Worm (Caenorhabditis elegans): ENCODE measurements around the gene F46F2.5.
A peak's percentile ranks its signal among the peaks of the same experiment; 100 is the strongest.

F46F2.5 gene

DNA sequence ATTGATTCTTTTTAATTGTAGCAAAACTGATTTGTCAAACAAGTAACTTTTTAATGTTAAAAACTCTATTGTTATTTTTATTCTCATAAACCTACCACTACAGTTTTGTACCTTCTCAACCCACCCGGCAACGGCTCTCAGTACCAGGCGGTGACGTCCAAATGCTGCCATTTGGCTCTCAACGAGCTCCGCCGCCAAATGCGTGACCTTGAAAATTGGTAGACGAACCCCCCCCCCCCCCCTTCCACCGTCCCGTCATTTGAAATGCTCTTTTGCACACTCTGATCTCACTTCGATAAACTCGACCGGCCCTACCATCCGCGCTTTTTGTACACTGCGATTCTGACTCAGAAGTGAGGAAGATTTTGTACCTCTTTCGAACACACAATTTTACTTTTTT lies 46.2 kb downstream of the F46F2.5 start:
- TF ChIP-seq somi-1 (GFP tag; optimal IDR thresholded peaks at IDR 0.05) (no peak), bed-2 (GFP tag; IDR thresholded peaks at IDR 0.05) (no peak), ceh-40 (GFP tag; IDR thresholded peaks at IDR 0.05) (no peak), zfh-2 (GFP tag; conservative IDR thresholded peaks at IDR 0.05) (peak; percentile 52; the same call in 1 of the 2 replicates), madf-3 (GFP tag; IDR thresholded peaks at IDR 0.05) (no peak), mes-4 (tag; optimal IDR thresholded peaks at IDR 0.05) (no peak)

DNA sequence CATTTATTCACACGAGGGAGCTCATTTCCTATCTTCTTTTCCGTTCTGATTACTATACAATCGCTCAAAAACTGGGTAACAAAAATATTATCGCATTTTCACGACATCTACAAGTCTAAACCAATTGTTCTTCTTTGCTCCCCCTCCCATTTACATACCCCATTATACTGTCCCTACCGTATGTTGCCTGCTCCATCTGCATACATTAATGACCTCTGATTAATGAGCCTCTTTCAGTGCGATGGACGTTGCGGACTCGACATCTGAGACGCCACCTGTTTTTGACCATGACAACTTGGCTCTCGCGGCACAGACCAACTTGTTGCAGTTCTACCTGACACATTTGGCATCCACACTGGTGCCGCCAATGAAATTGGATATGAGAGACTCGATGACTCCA lies 46.6 kb downstream of the F46F2.5 start, which contains the start of gene nhr-91:
TSS of gene nhr-91 (plus strand) at position 232 of the 400 bp plus-strand sequence.
- TF ChIP-seq ccch-3 (GFP tag; optimal IDR thresholded peaks at IDR 0.05) (no peak), ceh-58 (GFP tag; IDR thresholded peaks at IDR 0.05) (no peak), ceh-27 (GFP tag; optimal IDR thresholded peaks at IDR 0.05) (no peak), sea-2 (GFP tag; IDR thresholded peaks at IDR 0.05) (no peak), efl-1 (GFP tag; optimal IDR thresholded peaks at IDR 0.05) (no peak), nhr-90 (tag; optimal IDR thresholded peaks at IDR 0.05) (no peak), gei-17 (GFP tag; optimal IDR thresholded peaks at IDR 0.05) (no peak), tlf-1 (GFP tag; optimal IDR thresholded peaks at IDR 0.05) (no peak), nfya-1 (tag; optimal IDR thresholded peaks at IDR 0.05; ENCODE audit: borderline replicate concordance, insufficient read depth) (no peak), snpc-1.1 (tag; optimal IDR thresholded peaks at IDR 0.05; ENCODE audit: insufficient read depth) (no peak), F57C9.4 (tag; optimal IDR thresholded peaks at IDR 0.05) (no peak), hsf-1 (GFP tag; IDR thresholded peaks at IDR 0.05) (no peak), B0261.1 (tag; optimal IDR thresholded peaks at IDR 0.05) (no peak), aptf-2 (GFP tag; conservative IDR thresholded peaks at IDR 0.05) (no peak), xnd-1 (tag; optimal IDR thresholded peaks at IDR 0.05) (no peak), ets-4 (GFP tag; optimal IDR thresholded peaks at IDR 0.05) (no peak), T26A5.8 (tag; optimal IDR thresholded peaks at IDR 0.05) (no peak), attf-6 (GFP tag; IDR thresholded peaks at IDR 0.05) (no peak), somi-1 (GFP tag; optimal IDR thresholded peaks at IDR 0.05) (no peak), hmg-1.2 (GFP tag; IDR thresholded peaks at IDR 0.05) (no peak)

DNA sequence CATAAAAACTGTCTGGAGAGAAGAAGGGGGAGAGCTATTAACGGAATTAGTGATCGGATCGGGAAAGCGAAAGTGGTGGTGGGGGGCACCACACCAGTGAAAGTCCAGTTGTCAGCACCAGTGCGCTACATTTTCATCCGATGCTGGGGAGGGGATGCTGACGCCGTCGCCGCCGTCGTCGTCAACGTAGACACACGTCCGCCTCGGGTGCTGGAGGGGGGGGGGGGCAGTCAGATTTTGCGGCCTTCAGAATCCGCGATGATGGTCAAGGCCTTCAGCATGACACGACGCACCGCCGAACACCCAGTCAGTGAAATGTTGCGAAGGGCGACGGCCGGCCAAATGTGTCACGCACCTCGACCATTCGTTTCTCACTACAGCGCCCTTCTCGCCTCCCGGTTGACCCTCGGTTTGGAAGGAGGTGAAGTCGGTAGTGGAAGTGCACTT lies 47.8 kb downstream of the F46F2.5 start:
- TF ChIP-seq ztf-6 (GFP tag; IDR thresholded peaks at IDR 0.05) (no peak), mcd-1 (GFP tag; IDR thresholded peaks at IDR 0.05) (0 out of 2 replicates have a peak, but pooled peaks have one; percentile 15), mxl-1 (tag; optimal IDR thresholded peaks at IDR 0.05) (no peak), dox-1 (GFP tag; IDR thresholded peaks at IDR 0.05) (0 out of 2 replicates have a peak, but pooled peaks have one; percentile 17), efl-1 (GFP tag; optimal IDR thresholded peaks at IDR 0.05) (no peak), ztf-22 (GFP tag; optimal IDR thresholded peaks at IDR 0.05) (no peak), fkh-3 (tag; optimal IDR thresholded peaks at IDR 0.05) (no peak), attf-5 (GFP tag; optimal IDR thresholded peaks at IDR 0.05) (no peak), nhr-90 (tag; optimal IDR thresholded peaks at IDR 0.05) (no peak), egrh-3 (GFP tag; IDR thresholded peaks at IDR 0.05) (peak; percentile 84; the same call in 1 of the 2 replicates), nhr-179 (tag; optimal IDR thresholded peaks at IDR 0.05) (no peak), ccch-3 (GFP tag; optimal IDR thresholded peaks at IDR 0.05) (no peak), K12H6.12 (tag; optimal IDR thresholded peaks at IDR 0.05) (no peak), hsf-1 (GFP tag; IDR thresholded peaks at IDR 0.05) (no peak), bed-1 (GFP tag; IDR thresholded peaks at IDR 0.05) (no peak), egl-18 (GFP tag; IDR thresholded peaks at IDR 0.05) (no peak), zfh-2 (GFP tag; conservative IDR thresholded peaks at IDR 0.05) (peak; percentile 97), lin-26 (GFP tag; IDR thresholded peaks at IDR 0.05) (no peak), ztf-3 (GFP tag; optimal IDR thresholded peaks at IDR 0.05) (no peak), tlf-1 (GFP tag; optimal IDR thresholded peaks at IDR 0.05) (no peak), F57A8.1 (GFP tag; optimal IDR thresholded peaks at IDR 0.05) (no peak), madf-6 (GFP tag; IDR thresholded peaks at IDR 0.05) (no peak), Y67H2A.10 (GFP tag; conservative IDR thresholded peaks at IDR 0.05) (no peak), him-1 (tag; optimal IDR thresholded peaks at IDR 0.05) (no peak), F22D6.2 (tag; optimal IDR thresholded peaks at IDR 0.05) (no peak), T26A5.8 (tag; optimal IDR thresholded peaks at IDR 0.05) (no peak), hlh-26 (GFP tag; conservative IDR thresholded peaks at IDR 0.05) (no peak), somi-1 (GFP tag; optimal IDR thresholded peaks at IDR 0.05) (no peak), ceh-91 (GFP tag; IDR thresholded peaks at IDR 0.05) (no peak)

Data from whole organism, young adult.